Fruit fly (Drosophila melanogaster) whole organism, adult: ENCODE data around the gene CG42536.
A peak's percentile ranks its signal among the peaks of the same experiment; 100 is the strongest.

Experiments used
- CG11617 ChIP-seq: fragments of 200-800 bp; sonication (Bioruptor generic); optimal IDR thresholded peaks from 2 replicates; lab custom pipeline; 2017; ENCODE audit warnings: mild to moderate bottlenecking, missing biosample characterization, missing genetic modification reagents, missing genetic modification characterization
- CG12768 ChIP-seq: fragments of 200-800 bp; sonication (Bioruptor generic); optimal IDR thresholded peaks from 2 replicates; lab custom pipeline; 2017; ENCODE audit warnings: missing biosample characterization, missing genetic modification characterization, mild to moderate bottlenecking, moderate library complexity, missing genetic modification reagents
- CG14711 ChIP-seq: fragments of 200-800 bp; sonication (Bioruptor generic); optimal IDR thresholded peaks from 2 replicates; lab custom pipeline; 2018; ENCODE audit warnings: missing biosample characterization, mild to moderate bottlenecking, missing genetic modification characterization, moderate library complexity
- CG1620 ChIP-seq: fragments of 200-800 bp; sonication (Bioruptor generic); optimal IDR thresholded peaks from 2 replicates; lab custom pipeline; 2016; ENCODE audit warnings: missing biosample characterization, missing genetic modification characterization
- CG33017 ChIP-seq: fragments of 200-800 bp; sonication (Bioruptor generic); optimal IDR thresholded peaks from 2 replicates; lab custom pipeline; 2018; ENCODE audit warnings: missing biosample characterization, mild to moderate bottlenecking, missing genetic modification characterization, moderate library complexity
- CG5204 ChIP-seq: fragments of 200-800 bp; sonication (Bioruptor generic); optimal IDR thresholded peaks from 2 replicates; lab custom pipeline; 2016; ENCODE audit warnings: missing biosample characterization, missing genetic modification characterization
- CG7045 ChIP-seq: fragments of 200-800 bp; sonication (Bioruptor generic); optimal IDR thresholded peaks from 2 replicates; lab custom pipeline; 2017; ENCODE audit warnings: missing biosample characterization, mild to moderate bottlenecking, missing genetic modification characterization
- CG7101 ChIP-seq: fragments of 200-800 bp; sonication (Bioruptor generic); optimal IDR thresholded peaks from 2 replicates; lab custom pipeline; 2018; ENCODE audit warnings: missing biosample characterization, mild to moderate bottlenecking, missing genetic modification characterization, moderate library complexity
- Clk ChIP-seq: fragments of 200-800 bp; sonication (Bioruptor generic); optimal IDR thresholded peaks from 2 replicates; lab custom pipeline; 2017; ENCODE audit warnings: missing biosample characterization, missing genetic modification characterization
- Crg-1 ChIP-seq: fragments of 200-800 bp; sonication (Bioruptor generic); optimal IDR thresholded peaks from 2 replicates; lab custom pipeline; 2016; ENCODE audit warnings: missing biosample characterization, missing genetic modification characterization
- Hr96 ChIP-seq: fragments of 200-800 bp; sonication (Bioruptor generic); optimal IDR thresholded peaks from 2 replicates; lab custom pipeline; 2016; ENCODE audit warnings: missing biosample characterization, missing genetic modification characterization
- Mnt ChIP-seq: fragments of 200-800 bp; sonication (Bioruptor generic); optimal IDR thresholded peaks from 2 replicates; lab custom pipeline; 2016; ENCODE audit warnings: missing biosample characterization, mild to moderate bottlenecking, missing genetic modification characterization
- bab1 ChIP-seq: fragments of 200-800 bp; sonication (Bioruptor generic); optimal IDR thresholded peaks from 3 replicates; lab custom pipeline; 2019; ENCODE audit warnings: missing biosample characterization, mild to moderate bottlenecking, missing genetic modification characterization, moderate library complexity
- cic ChIP-seq: fragments of 200-800 bp; sonication (Bioruptor generic); optimal IDR thresholded peaks from 2 replicates; lab custom pipeline; 2017; ENCODE audit warnings: missing biosample characterization, mild to moderate bottlenecking, missing genetic modification characterization, moderate library complexity
- cnc ChIP-seq, 2 experiments: fragments of >200 bp; optimal IDR thresholded peaks; 2 replicates each; lab custom pipeline; 2017
- kay ChIP-seq: fragments of 200-800 bp; sonication (Bioruptor generic); peaks from one replicate; lab custom pipeline; 2016; ENCODE audit warnings: missing biosample characterization, missing genetic modification characterization, borderline replicate concordance
- ovo ChIP-seq: fragments of 200-800 bp; sonication (Bioruptor generic); optimal IDR thresholded peaks from 2 replicates; lab custom pipeline; 2016; ENCODE audit warnings: missing biosample characterization, missing genetic modification characterization
- pad ChIP-seq: fragments of 200-800 bp; sonication (Bioruptor generic); optimal IDR thresholded peaks from 3 replicates; lab custom pipeline; 2017; ENCODE audit warnings: missing biosample characterization, missing genetic modification characterization, mild to moderate bottlenecking, moderate library complexity, missing genetic modification reagents
- tj ChIP-seq: fragments of 200-800 bp; sonication (Bioruptor generic); optimal IDR thresholded peaks from 3 replicates; lab custom pipeline; 2017; ENCODE audit warnings: missing biosample characterization, mild to moderate bottlenecking, missing genetic modification characterization, moderate library complexity
- toe ChIP-seq: fragments of 200-800 bp; sonication (Bioruptor generic); optimal IDR thresholded peaks from 2 replicates; lab custom pipeline; 2016; ENCODE audit warnings: missing biosample characterization, missing genetic modification characterization

The CG42536 gene

DNA sequence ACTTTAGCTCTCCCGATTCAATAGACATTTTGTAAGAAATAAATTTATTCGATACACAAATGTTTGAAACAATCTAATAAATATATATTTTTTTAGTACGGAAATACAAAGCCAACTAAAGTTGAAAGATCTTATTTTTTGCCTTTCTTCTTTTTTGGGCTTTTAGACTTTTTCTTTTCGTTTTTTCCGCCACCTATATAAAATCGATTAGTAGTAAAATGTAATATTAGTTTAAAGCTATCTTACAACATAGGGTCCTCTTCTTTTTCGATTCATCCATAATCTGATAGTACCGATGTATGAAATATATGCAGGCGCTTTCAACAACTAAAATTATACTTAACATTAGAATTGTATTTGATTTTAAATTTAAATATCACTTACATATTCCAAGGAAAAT is at the start of gene CG42536:
TSS of gene CG42536 (minus strand) at position 101 of the 400 bp plus-strand sequence.
- TF ChIP-seq cnc (optimal IDR thresholded peaks at IDR 0.05; lab: Kevin White, UChicago) (no peak), kay (GFP tag; lab: Kevin White, UChicago) (peak; percentile 16)

DNA sequence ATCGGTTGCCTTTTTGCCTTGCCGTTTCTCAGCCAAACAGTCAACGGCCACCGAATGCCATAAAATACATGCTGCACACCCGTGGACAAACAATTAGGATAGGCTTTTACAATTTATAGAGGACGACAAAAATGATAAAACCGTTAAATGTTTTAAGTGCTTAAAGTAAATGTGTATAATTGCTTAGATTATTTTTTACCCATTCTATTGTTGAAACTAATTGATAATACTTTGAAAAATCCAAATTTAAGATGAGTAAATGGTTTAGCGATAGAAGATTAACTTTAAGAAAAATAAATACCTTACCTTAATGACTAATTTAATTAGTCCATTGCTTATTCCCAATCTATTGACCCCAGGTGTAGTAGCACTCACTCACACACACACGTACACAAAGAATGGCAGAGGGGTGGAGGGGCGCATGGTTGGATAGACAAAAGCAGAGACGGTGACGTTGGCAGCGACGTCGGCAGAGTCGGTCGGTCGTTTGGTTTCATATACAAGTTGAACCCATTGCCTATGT is 48.7 kb upstream of the CG42536 start:
- TF ChIP-seq CG12768 (peak; percentile 89), toe (GFP tag; lab: Kevin White, UChicago) (peak; percentile 86), CG7101 (peak; percentile 95), CG1620 (GFP tag; lab: Kevin White, UChicago) (peak; percentile 72), Hr96 (GFP tag; lab: Kevin White, UChicago) (peak; percentile 89), pad (GFP tag; lab: Kevin White, UChicago) (peak; percentile 83), Crg-1 (GFP tag; lab: Kevin White, UChicago) (peak; percentile 78), CG33017 (tag; lab: Kevin White, UChicago) (peak; percentile 96), bab1 (GFP tag; lab: Kevin White, UChicago) (peak; percentile 96), ovo (GFP tag; lab: Kevin White, UChicago) (peak; percentile 78), Clk (GFP tag; lab: Kevin White, UChicago) (peak; percentile 85), tj (GFP tag; lab: Kevin White, UChicago) (peak; percentile 78), cnc (optimal IDR thresholded peaks at IDR 0.05; lab: Kevin White, UChicago) (no peak), kay (GFP tag; lab: Kevin White, UChicago) (no peak), CG7045 (peak; percentile 96), CG14711 (tag; lab: Kevin White, UChicago) (peak; percentile 82), CG11617 (GFP tag; lab: Kevin White, UChicago) (peak; percentile 95), Mnt (GFP tag; lab: Kevin White, UChicago) (peak; percentile 75), cic (GFP tag; lab: Kevin White, UChicago) (peak; percentile 48), CG5204 (GFP tag; lab: Kevin White, UChicago) (peak; percentile 94)

DNA sequence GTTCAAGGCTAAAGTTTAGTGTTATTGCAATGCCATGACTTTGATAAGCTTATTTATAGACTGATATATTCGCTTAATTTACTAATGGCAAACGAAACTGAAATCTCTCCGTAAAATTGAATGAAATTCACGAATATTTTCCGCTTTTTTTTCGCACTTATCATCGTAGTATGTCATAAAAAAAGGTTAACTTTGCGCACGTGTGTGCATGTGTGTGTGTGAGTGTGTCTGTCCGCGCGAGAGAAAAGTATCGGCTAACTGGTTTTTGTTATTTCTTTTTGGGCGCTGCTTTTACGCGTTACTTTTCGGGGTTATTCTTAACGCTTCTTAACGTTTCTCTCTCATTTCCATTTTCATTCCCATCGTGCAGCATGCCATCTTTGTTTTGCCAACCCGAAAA is 47.9 kb upstream of the CG42536 start:
- TF ChIP-seq cnc (optimal IDR thresholded peaks at IDR 0.05; lab: Kevin White, UChicago), result no peak
- TF ChIP-seq toe (GFP tag; lab: Kevin White, UChicago), result no peak
- peak; percentile 20 for TF ChIP-seq kay (GFP tag; lab: Kevin White, UChicago)
- no peak for TF ChIP-seq tj (GFP tag; lab: Kevin White, UChicago)

DNA sequence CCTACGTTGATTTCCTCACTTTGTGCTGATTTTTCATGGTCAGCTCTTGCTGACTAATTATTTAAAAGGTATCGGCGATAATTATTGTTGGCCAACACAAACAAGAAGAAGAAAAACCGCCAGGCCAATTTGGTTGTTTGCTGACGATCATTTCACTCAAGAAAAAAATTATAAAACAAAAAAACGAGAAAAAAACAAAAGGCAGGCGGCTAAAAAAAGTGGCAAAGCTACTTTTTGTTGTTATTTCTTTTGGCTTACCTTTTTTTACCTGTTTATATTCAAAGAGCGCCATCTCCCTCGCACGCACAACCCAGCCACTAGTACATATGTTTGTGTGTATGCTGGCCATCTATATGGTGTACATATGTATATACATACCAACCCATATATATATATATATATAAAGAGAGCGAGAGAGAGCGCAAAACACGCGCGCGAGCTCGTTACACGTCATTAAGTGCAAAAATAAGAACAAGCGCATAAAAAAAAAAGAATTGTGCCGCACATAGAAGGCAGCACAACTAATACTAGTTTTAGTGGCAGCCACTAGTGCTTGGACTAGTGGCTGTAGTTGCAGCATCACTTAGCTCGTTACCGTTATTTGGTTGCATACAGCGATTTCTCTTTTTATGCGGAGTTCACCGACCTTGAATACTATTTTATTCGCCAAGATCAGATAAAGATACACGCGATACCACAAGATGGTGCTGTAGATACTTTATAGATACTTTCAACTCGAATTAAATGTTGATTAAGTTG is 45.9 kb upstream of the CG42536 start:
- TF ChIP-seq CG11617 (GFP tag; lab: Kevin White, UChicago) (peak; percentile 5), Mnt (GFP tag; lab: Kevin White, UChicago) (no peak), kay (GFP tag; lab: Kevin White, UChicago) (peak; percentile 67), CG7045 (no peak), tj (GFP tag; lab: Kevin White, UChicago) (peak; percentile 98)

DNA sequence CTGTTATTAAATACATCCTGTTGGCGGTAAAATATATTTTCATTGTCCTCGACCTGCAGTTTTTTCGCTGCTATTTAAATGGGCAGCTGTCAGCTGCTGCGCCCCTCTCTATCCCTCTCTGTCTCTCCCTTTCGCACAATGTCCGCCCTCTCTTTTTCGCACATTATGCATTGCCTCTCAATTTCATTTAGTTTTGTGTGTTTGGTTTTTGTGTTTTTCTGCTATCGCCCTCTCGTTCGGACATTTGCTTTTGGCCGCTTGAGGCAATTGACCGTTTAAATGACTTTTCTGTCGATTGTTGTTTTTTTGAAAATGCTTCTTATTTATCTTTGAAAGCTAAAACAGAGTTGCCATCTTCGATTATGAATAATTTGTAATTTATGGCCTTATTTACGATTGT is 45.1 kb upstream of the CG42536 start:
- TF ChIP-seq Mnt (GFP tag; lab: Kevin White, UChicago), result no peak
- no peak for TF ChIP-seq kay (GFP tag; lab: Kevin White, UChicago)
- peak; percentile 6 for TF ChIP-seq CG14711 (tag; lab: Kevin White, UChicago)
- no peak for TF ChIP-seq Hr96 (GFP tag; lab: Kevin White, UChicago)

DNA sequence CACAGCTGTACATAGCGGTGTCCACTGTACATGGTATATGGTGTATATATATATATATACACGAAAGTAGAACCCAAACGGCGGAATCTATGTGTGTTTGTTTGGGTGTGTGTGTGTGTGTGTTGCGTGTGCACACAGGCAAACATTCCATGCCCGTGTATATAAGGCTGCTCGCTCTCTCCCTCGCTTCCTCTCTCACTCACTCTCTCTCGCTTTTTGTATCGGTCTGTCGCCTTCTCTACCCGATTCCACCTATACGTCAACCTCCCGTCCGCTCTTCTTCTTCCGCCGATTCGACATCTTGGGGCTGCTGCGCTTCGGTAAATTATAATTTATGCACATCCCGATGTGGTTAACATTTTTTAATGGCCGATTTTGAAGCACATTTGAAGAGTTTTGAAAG is 44.3 kb upstream of the CG42536 start:
- TF ChIP-seq Clk (GFP tag; lab: Kevin White, UChicago), result no peak
- no peak for TF ChIP-seq CG5204 (GFP tag; lab: Kevin White, UChicago)
- no peak for TF ChIP-seq CG1620 (GFP tag; lab: Kevin White, UChicago)
- no peak for TF ChIP-seq CG7045
- no peak for TF ChIP-seq CG33017 (tag; lab: Kevin White, UChicago)
- TF ChIP-seq kay (GFP tag; lab: Kevin White, UChicago), result no peak
- no peak for TF ChIP-seq Mnt (GFP tag; lab: Kevin White, UChicago)
- no peak for TF ChIP-seq toe (GFP tag; lab: Kevin White, UChicago)

dm6 chr3L:10672540-10672939 is 42.7 kb upstream of the CG42536 start:
- TF ChIP-seq CG7045 (no peak), CG5204 (GFP tag; lab: Kevin White, UChicago) (no peak), CG1620 (GFP tag; lab: Kevin White, UChicago) (no peak), CG33017 (tag; lab: Kevin White, UChicago) (no peak), tj (GFP tag; lab: Kevin White, UChicago) (no peak), Hr96 (GFP tag; lab: Kevin White, UChicago) (no peak), Clk (GFP tag; lab: Kevin White, UChicago) (no peak), CG12768 (no peak), CG14711 (tag; lab: Kevin White, UChicago) (no peak), cic (GFP tag; lab: Kevin White, UChicago) (no peak), Mnt (GFP tag; lab: Kevin White, UChicago) (no peak), CG11617 (GFP tag; lab: Kevin White, UChicago) (no peak)
